Fruit fly (Drosophila melanogaster) whole organism, wandering third instar larva: Measurements from ENCODE around the gene eater.
A peak's percentile ranks its signal among the peaks of the same experiment; 100 is the strongest.

ENCODE experiments used
- Abd-B ChIP-seq: fragments of >200 bp; optimal IDR thresholded peaks from 2 replicates; lab custom pipeline; 2017; ENCODE audit warnings: missing biosample characterization, missing genetic modification characterization
- CG9705 ChIP-seq: fragments of 200-800 bp; sonication (Bioruptor generic); optimal IDR thresholded peaks from 2 replicates; lab custom pipeline; 2018; ENCODE audit warnings: missing biosample characterization, mild to moderate bottlenecking, missing genetic modification characterization
- CrebA ChIP-seq: fragments of 200-800 bp; sonication (Bioruptor generic); optimal IDR thresholded peaks from 2 replicates; lab custom pipeline; 2016; ENCODE audit warnings: missing biosample characterization, mild to moderate bottlenecking, missing genetic modification characterization, borderline replicate concordance
- Dif ChIP-seq: fragments of 200-275, 200-300 bp; sonication (Bioruptor generic); optimal IDR thresholded peaks from 2 replicates; lab custom pipeline; 2018; ENCODE audit warnings: missing biosample characterization, missing genetic modification characterization; ENCODE audit not compliant: partially characterized antibody
- GATAd ChIP-seq: sonication (Bioruptor generic); optimal IDR thresholded peaks from 2 replicates; lab custom pipeline; 2016; ENCODE audit warnings: missing biosample characterization, missing genetic modification characterization
- HLH106 ChIP-seq: fragments of 200-800 bp; optimal IDR thresholded peaks from 3 replicates; lab custom pipeline; 2019; ENCODE audit warnings: missing biosample characterization, mild to moderate bottlenecking, missing genetic modification characterization, moderate library complexity
- Hnf4 ChIP-seq: fragments of 200-800 bp; sonication (Bioruptor generic); optimal IDR thresholded peaks from 2 replicates; lab custom pipeline; 2016; ENCODE audit warnings: missing biosample characterization, mild to moderate bottlenecking, missing genetic modification characterization
- Hr78 ChIP-seq: fragments of >200 bp; optimal IDR thresholded peaks from 2 replicates; lab custom pipeline; 2017; ENCODE audit warnings: missing biosample characterization, missing genetic modification characterization
- Jra ChIP-seq: sonication (Bioruptor generic); optimal IDR thresholded peaks from 2 replicates; lab custom pipeline; 2016; ENCODE audit warnings: missing biosample characterization, missing genetic modification characterization
- Mio ChIP-seq: sonication (Bioruptor generic); optimal IDR thresholded peaks from 2 replicates; lab custom pipeline; 2016; ENCODE audit warnings: missing biosample characterization, missing genetic modification characterization
- Myc ChIP-seq: fragments of >200 bp; optimal IDR thresholded peaks from 2 replicates; lab custom pipeline; 2017
- N ChIP-seq: fragments of >200 bp; optimal IDR thresholded peaks from 2 replicates; lab custom pipeline; 2018; ENCODE audit warnings: missing biosample characterization, missing external identifiers, missing genetic modification characterization
- OdsH ChIP-seq: fragments of 200-800 bp; sonication (Bioruptor generic); optimal IDR thresholded peaks from 2 replicates; lab custom pipeline; 2016; ENCODE audit warnings: missing biosample characterization, mild to moderate bottlenecking, missing genetic modification characterization
- Rel ChIP-seq, 2 experiments: fragments of 200-800 bp; sonication (Bioruptor generic) in 1 of 2; optimal IDR thresholded peaks; 2 replicates in 1 of 2; 3 replicates in 1 of 2; lab custom pipeline; 2016 to 2019; ENCODE audit warnings: mild to moderate bottlenecking in 2 of 2, missing biosample characterization in 2 of 2, missing genetic modification characterization in 2 of 2, moderate library complexity in 1 of 2
- Sp1 ChIP-seq: fragments of 200-800 bp; sonication (Bioruptor generic); optimal IDR thresholded peaks from 3 replicates; lab custom pipeline; 2019; ENCODE audit warnings: missing biosample characterization, mild to moderate bottlenecking, missing genetic modification characterization, moderate library complexity
- br ChIP-seq: fragments of 200-800 bp; sonication (Bioruptor generic); optimal IDR thresholded peaks from 2 replicates; lab custom pipeline; 2016; ENCODE audit warnings: missing biosample characterization, missing genetic modification characterization
- brk ChIP-seq: fragments of 200-800 bp; sonication (Bioruptor generic); optimal IDR thresholded peaks from 2 replicates; lab custom pipeline; 2016; ENCODE audit warnings: missing biosample characterization, mild to moderate bottlenecking, missing genetic modification characterization
- dl ChIP-seq, 2 experiments: fragments of 175-275, 200-275 bp in 1 of 2; fragments of 200-275 bp in 1 of 2; sonication (Bioruptor generic); optimal IDR thresholded peaks; lab custom pipeline; 2018; ENCODE audit warnings: mild to moderate bottlenecking in 2 of 2, missing biosample characterization in 2 of 2, missing genetic modification characterization in 2 of 2, moderate library complexity in 2 of 2; ENCODE audit not compliant: partially characterized antibody in 2 of 2, insufficient read depth in 1 of 2
- dmrt93B ChIP-seq: fragments of 200-800 bp; sonication (Bioruptor generic); optimal IDR thresholded peaks from 2 replicates; lab custom pipeline; 2018; ENCODE audit warnings: missing biosample characterization, mild to moderate bottlenecking, missing genetic modification characterization
- dsf ChIP-seq: sonication (Bioruptor generic); optimal IDR thresholded peaks from 2 replicates; lab custom pipeline; 2016; ENCODE audit warnings: missing biosample characterization, missing genetic modification characterization, borderline replicate concordance
- ey ChIP-seq: fragments of 200-800 bp; sonication (Bioruptor generic); optimal IDR thresholded peaks from 2 replicates; lab custom pipeline; 2016; ENCODE audit warnings: missing biosample characterization, missing genetic modification characterization
- foxo ChIP-seq, 2 experiments: fragments of 200-800 bp; sonication (Bioruptor generic); optimal IDR thresholded peaks; 2 replicates in 1 of 2; 3 replicates in 1 of 2; lab custom pipeline; 2016 to 2017; ENCODE audit warnings: missing biosample characterization in 2 of 2, missing genetic modification characterization in 2 of 2
- fru ChIP-seq: fragments of 200-800 bp; sonication (Bioruptor generic); optimal IDR thresholded peaks from 3 replicates; lab custom pipeline; 2016; ENCODE audit warnings: missing biosample characterization, mild to moderate bottlenecking, missing genetic modification characterization
- h ChIP-seq: fragments of 200-800 bp; sonication (Bioruptor generic); optimal IDR thresholded peaks from 3 replicates; lab custom pipeline; 2016; ENCODE audit warnings: missing biosample characterization, mild to moderate bottlenecking, missing genetic modification characterization
- lola ChIP-seq: fragments of >200 bp; optimal IDR thresholded peaks from 2 replicates; lab custom pipeline; 2017; ENCODE audit warnings: missing biosample characterization, missing genetic modification characterization
- psq ChIP-seq: fragments of 200-800 bp; sonication (Bioruptor generic); optimal IDR thresholded peaks from 3 replicates; lab custom pipeline; 2017; ENCODE audit warnings: missing biosample characterization, mild to moderate bottlenecking, missing genetic modification characterization, moderate library complexity
- rgr ChIP-seq: fragments of 200-800 bp; sonication (Bioruptor generic); optimal IDR thresholded peaks from 3 replicates; lab custom pipeline; 2016; ENCODE audit warnings: missing biosample characterization, mild to moderate bottlenecking, missing genetic modification characterization
- sage ChIP-seq: fragments of 200-800 bp; sonication (Bioruptor generic); optimal IDR thresholded peaks from 2 replicates; lab custom pipeline; 2016; ENCODE audit warnings: missing biosample characterization, mild to moderate bottlenecking, missing genetic modification characterization
- sv ChIP-seq: fragments of 200-800 bp; sonication (Bioruptor generic); optimal IDR thresholded peaks from 3 replicates; lab custom pipeline; 2016; ENCODE audit warnings: missing biosample characterization, missing genetic modification characterization
- tai ChIP-seq: sonication (Bioruptor generic); optimal IDR thresholded peaks from 2 replicates; lab custom pipeline; 2016; ENCODE audit warnings: missing biosample characterization, missing genetic modification characterization
- usp ChIP-seq: fragments of >200 bp; optimal IDR thresholded peaks from 2 replicates; lab custom pipeline; 2017; ENCODE audit warnings: missing biosample characterization, missing genetic modification characterization
- woc ChIP-seq: sonication (Bioruptor generic); optimal IDR thresholded peaks from 2 replicates; lab custom pipeline; 2016; ENCODE audit warnings: missing biosample characterization, mild to moderate bottlenecking, missing genetic modification characterization

The eater gene

DNA sequence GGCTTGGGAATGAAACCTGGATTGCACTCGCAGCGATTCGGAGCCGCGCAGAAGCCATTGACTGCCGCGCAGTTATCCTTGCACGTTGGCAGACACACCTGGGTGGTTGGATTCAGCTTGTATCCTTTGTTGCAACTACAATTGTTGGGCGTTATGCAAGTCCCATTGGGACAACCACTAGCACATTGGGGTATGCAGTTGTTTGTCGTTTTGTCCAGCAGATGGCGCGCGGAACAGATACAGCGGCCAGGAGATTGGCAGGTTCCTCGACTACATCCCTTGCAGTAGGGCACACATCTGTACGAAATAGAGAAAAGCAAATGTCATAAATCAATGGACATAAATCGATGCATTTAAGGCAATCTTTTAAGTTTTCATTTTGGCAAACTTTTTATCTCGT is 841 bp downstream of the eater start:
- TF ChIP-seq woc: no peak
- TF ChIP-seq rgr: no peak
- no peak for TF ChIP-seq psq (GFP tag; lab: Kevin White, UChicago)
- no peak for TF ChIP-seq dl (GFP tag; optimal IDR thresholded peaks at IDR 0.05; lab: Kevin White, UChicago; ENCODE audit: insufficient read depth in 1 of 2, partially characterized antibody in 2 of 2)
- TF ChIP-seq CG9705 (GFP tag; lab: Kevin White, UChicago): no peak
- TF ChIP-seq Dif (GFP tag; lab: Kevin White, UChicago): no peak
- no peak for TF ChIP-seq dmrt93B (GFP tag; lab: Kevin White, UChicago)
- TF ChIP-seq h (GFP tag; lab: Kevin White, UChicago): no peak
- TF ChIP-seq sv (GFP tag; lab: Kevin White, UChicago): no peak
- no peak for TF ChIP-seq sage
- no peak for TF ChIP-seq Jra (GFP tag; lab: Kevin White, UChicago)
- no peak for TF ChIP-seq Myc (lab: Kevin White, UChicago)
- TF ChIP-seq Mio (GFP tag; lab: Kevin White, UChicago): no peak

- TF ChIP-seq Rel (GFP tag; optimal IDR thresholded peaks at IDR 0.05; lab: Kevin White, UChicago): no peak
- TF ChIP-seq Rel (tag; optimal IDR thresholded peaks at IDR 0.05; lab: Kevin White, UChicago): no peak
- TF ChIP-seq, all 38 proteins: peak for 0
Measured at dm6 chr3R:27094233-27094632, 5.2 kb downstream of the eater start, which contains the start of gene CG14259. Gene CG14259 (plus strand): TSS chr3R:27094533.

dm6 chr3R:27092843-27093242 is 6.6 kb downstream of the eater start, which contains the start of gene CG14258:
Gene CG14258 (plus strand): TSS chr3R:27093143.
- TF ChIP-seq Dif (GFP tag; lab: Kevin White, UChicago) (no peak), GATAd (GFP tag; lab: Kevin White, UChicago) (no peak), lola (no peak), usp (GFP tag; lab: Kevin White, UChicago) (no peak), tai (GFP tag; lab: Kevin White, UChicago) (no peak), brk (no peak)
- TF ChIP-seq, all 38 proteins: peak for 0

DNA sequence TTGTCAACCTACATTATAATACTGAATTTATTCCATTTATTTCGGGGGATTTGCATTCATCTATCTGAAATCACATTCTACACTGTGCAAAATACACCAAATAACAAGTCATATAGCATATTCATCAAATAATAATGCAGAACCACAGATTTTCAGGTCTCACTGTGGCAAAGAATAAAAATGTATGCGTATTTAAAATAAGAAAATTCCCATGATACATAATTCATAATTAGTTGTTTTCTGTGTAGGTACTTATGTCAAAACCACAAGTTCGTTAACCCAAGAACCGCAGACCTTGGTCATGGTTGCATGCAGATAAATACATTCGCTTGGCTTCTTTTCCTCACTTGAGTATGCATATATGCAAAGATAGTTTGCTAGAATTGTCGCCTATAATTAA is 7.2 kb downstream of the eater start:
- TF ChIP-seq Rel (GFP tag; optimal IDR thresholded peaks at IDR 0.05; lab: Kevin White, UChicago): no peak
- peak; percentile 85 for TF ChIP-seq Rel (tag; optimal IDR thresholded peaks at IDR 0.05; lab: Kevin White, UChicago)
- TF ChIP-seq Dif (GFP tag; lab: Kevin White, UChicago): no peak
- peak; percentile 71 for TF ChIP-seq rgr
- TF ChIP-seq woc: peak; percentile 16
- no peak for TF ChIP-seq dl (GFP tag; optimal IDR thresholded peaks at IDR 0.05; lab: Kevin White, UChicago; ENCODE audit: insufficient read depth in 1 of 2, partially characterized antibody in 2 of 2)
- peak; percentile 78 for TF ChIP-seq Hnf4
- no peak for TF ChIP-seq N (GFP tag; lab: Kevin White, UChicago)
- peak; percentile 57 for TF ChIP-seq fru
- TF ChIP-seq foxo (GFP tag; optimal IDR thresholded peaks at IDR 0.05; lab: Kevin White, UChicago): peak in 1 of 2 experiments; percentile 68
- TF ChIP-seq dsf (GFP tag; lab: Kevin White, UChicago): no peak
- TF ChIP-seq ey (GFP tag; lab: Kevin White, UChicago): peak; percentile 75
- TF ChIP-seq GATAd (GFP tag; lab: Kevin White, UChicago): peak; percentile 17
- peak; percentile 69 for TF ChIP-seq tai (GFP tag; lab: Kevin White, UChicago)
- peak; percentile 48 for TF ChIP-seq Sp1 (GFP tag; lab: Kevin White, UChicago)
- no peak for TF ChIP-seq usp (GFP tag; lab: Kevin White, UChicago)
- peak; percentile 51 for TF ChIP-seq psq (GFP tag; lab: Kevin White, UChicago)
- TF ChIP-seq OdsH (GFP tag; lab: Kevin White, UChicago): peak; percentile 57
- peak; percentile 68 for TF ChIP-seq br (GFP tag; lab: Kevin White, UChicago)
- TF ChIP-seq Hr78 (GFP tag; lab: Kevin White, UChicago): no peak
- TF ChIP-seq Myc (lab: Kevin White, UChicago): no peak
- no peak for TF ChIP-seq Mio (GFP tag; lab: Kevin White, UChicago)
- no peak for TF ChIP-seq CrebA
- no peak for TF ChIP-seq sage
- TF ChIP-seq h (GFP tag; lab: Kevin White, UChicago): peak; percentile 74
- TF ChIP-seq HLH106 (tag; lab: Kevin White, UChicago): peak; percentile 65
- no peak for TF ChIP-seq brk
- TF ChIP-seq dmrt93B (GFP tag; lab: Kevin White, UChicago): peak; percentile 11
- TF ChIP-seq Abd-B (GFP tag; lab: Kevin White, UChicago): no peak
